Worm (Caenorhabditis elegans): ENCODE measurements around the gene Y62E10A.20.

Gene Y62E10A.20

DNA sequence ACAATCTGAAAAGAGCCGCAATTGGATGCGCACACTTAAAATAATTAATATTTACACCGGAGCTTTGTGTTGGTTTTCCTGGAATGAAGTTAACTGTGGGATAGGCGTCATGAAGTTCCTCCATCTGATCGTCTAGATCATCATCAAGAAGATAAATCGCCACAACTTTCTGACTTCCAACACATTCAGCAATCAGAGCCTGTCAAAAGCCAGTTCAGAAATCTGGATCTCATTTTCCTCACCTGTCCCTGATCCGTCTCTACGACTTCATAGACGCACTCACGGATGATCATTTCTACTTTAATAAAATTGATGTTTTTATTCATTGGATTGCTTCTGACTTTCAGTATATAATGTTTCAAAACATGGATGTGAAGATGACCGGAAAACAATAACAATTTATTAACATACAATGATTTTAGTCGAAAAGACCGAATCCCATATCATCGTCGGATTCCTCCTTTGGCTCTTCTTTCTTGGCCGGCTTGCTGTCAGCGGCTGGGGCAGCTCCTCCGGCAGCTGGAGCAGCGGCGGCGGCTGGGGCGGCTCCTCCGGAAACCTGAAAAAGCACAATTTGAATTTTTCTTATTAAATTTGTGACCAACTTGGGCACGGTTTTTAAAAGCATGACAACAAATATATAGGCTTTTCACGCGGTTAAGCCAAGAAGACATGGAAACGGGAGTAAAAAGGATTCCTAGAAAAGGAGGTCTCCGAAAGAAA, 16.6 kb downstream of the Y62E10A.20 start, which contains the start of gene agt-1 (continued):
- TF ChIP-seq Y56A3A.18 (GFP tag; IDR thresholded peaks at IDR 0.05), result peak; percentile 69
- TF ChIP-seq cebp-1 (GFP tag; IDR thresholded peaks at IDR 0.05), result no peak
- peak; percentile 5 for TF ChIP-seq cebp-1 (tag; optimal IDR thresholded peaks at IDR 0.05)
- TF ChIP-seq F57C9.4 (tag; optimal IDR thresholded peaks at IDR 0.05), result no peak
- peak; percentile 54; the same call in 1 of the 2 replicates for TF ChIP-seq lin-26 (GFP tag; IDR thresholded peaks at IDR 0.05)
- 0 out of 2 replicates have a peak, but pooled peaks have one; percentile 34 for TF ChIP-seq Y95B8A.8 (GFP tag; IDR thresholded peaks at IDR 0.05)
- TF ChIP-seq ama-1 (optimal IDR thresholded peaks at IDR 0.05), result no peak
- TF ChIP-seq ama-1 (GFP tag; optimal IDR thresholded peaks at IDR 0.05), result peak in 1 of 2 experiments; percentile 60
- TF ChIP-seq madf-6 (GFP tag; IDR thresholded peaks at IDR 0.05), result peak; percentile 74
- TF ChIP-seq F39B2.1 (GFP tag; IDR thresholded peaks at IDR 0.05), result no peak
- peak; percentile 53; the same call in 1 of the 2 replicates for TF ChIP-seq mcd-1 (GFP tag; IDR thresholded peaks at IDR 0.05)
- peak; percentile 47 for TF ChIP-seq F33H1.4 (GFP tag; IDR thresholded peaks at IDR 0.05)
- TF ChIP-seq aptf-2 (GFP tag; conservative IDR thresholded peaks at IDR 0.05), result no peak
- no peak for TF ChIP-seq ztf-28 (GFP tag; IDR thresholded peaks at IDR 0.05)
- TF ChIP-seq lin-54 (GFP tag; optimal IDR thresholded peaks at IDR 0.05), result peak; percentile 39
- TF ChIP-seq mxl-1 (tag; optimal IDR thresholded peaks at IDR 0.05), result no peak

DNA sequence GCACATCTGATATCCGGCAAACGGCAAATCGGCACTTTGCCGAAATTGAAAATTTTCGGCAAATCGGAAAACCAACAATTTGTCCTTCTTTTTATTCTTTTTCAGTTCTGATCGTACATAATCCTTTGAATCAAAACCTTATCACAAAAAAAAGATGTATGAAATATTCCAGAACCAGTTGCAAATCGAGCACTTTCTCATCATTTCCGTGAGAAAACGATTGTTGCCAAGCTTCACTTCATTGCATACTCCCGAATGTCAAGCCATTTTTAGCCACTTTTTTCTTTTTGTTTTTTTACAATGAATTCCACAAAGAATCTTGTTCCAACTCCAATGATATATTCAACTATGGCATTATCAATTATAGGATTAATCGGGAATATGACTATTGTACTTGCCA, 21.0 kb downstream of the Y62E10A.20 start, which contains the start of gene srsx-25:
TSS of gene srsx-25 (plus strand) at position 301 of the 400 bp plus-strand sequence.
- TF ChIP-seq mes-4 (tag; optimal IDR thresholded peaks at IDR 0.05) (no peak), attf-5 (GFP tag; optimal IDR thresholded peaks at IDR 0.05) (no peak)

DNA sequence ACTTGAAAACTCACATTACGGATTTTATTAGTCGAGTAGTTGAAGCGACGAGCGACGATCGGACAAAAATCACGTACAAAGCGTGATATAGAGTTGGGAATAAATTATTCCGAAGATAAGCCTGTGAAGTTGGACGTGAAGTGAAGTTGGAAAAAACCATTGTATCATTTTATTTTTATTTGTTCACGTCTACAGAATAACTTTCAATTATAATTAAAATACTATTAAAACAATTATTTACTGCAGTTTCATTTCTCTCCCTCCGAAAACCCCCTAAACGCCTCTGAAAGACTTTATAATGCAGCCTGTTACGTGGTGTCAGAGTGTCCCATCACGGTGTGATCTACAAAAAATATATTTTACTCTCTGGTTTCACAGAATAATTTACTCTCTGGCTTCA, 25.7 kb downstream of the Y62E10A.20 start, which contains the start of gene Y62E10A.3:
TSS of gene Y62E10A.3 (minus strand) at position 101 of the 400 bp plus-strand sequence.
- TF ChIP-seq Y53F4B.3 (GFP tag; IDR thresholded peaks at IDR 0.05) (no peak), ekl-4 (GFP tag; IDR thresholded peaks at IDR 0.05) (no peak), Y95B8A.8 (GFP tag; IDR thresholded peaks at IDR 0.05) (no peak), xnd-1 (tag; optimal IDR thresholded peaks at IDR 0.05) (no peak), ztf-25 (GFP tag; IDR thresholded peaks at IDR 0.05) (no peak), F57A8.1 (GFP tag; optimal IDR thresholded peaks at IDR 0.05) (no peak), B0019.2 (GFP tag; conservative IDR thresholded peaks at IDR 0.05) (no peak), let-607 (tag; optimal IDR thresholded peaks at IDR 0.05) (no peak), hmg-20 (GFP tag; IDR thresholded peaks at IDR 0.05) (no peak), mxl-1 (tag; optimal IDR thresholded peaks at IDR 0.05) (no peak), hmg-1.2 (GFP tag; IDR thresholded peaks at IDR 0.05) (no peak), madf-6 (GFP tag; IDR thresholded peaks at IDR 0.05) (no peak), zim-3 (tag; optimal IDR thresholded peaks at IDR 0.05) (no peak), snpc-4 (GFP tag; optimal IDR thresholded peaks at IDR 0.05) (no peak), snpc-4 (tag; optimal IDR thresholded peaks at IDR 0.05) (no peak), rcor-1 (GFP tag; IDR thresholded peaks at IDR 0.05) (no peak), nhr-80 (tag; optimal IDR thresholded peaks at IDR 0.05) (no peak)

DNA sequence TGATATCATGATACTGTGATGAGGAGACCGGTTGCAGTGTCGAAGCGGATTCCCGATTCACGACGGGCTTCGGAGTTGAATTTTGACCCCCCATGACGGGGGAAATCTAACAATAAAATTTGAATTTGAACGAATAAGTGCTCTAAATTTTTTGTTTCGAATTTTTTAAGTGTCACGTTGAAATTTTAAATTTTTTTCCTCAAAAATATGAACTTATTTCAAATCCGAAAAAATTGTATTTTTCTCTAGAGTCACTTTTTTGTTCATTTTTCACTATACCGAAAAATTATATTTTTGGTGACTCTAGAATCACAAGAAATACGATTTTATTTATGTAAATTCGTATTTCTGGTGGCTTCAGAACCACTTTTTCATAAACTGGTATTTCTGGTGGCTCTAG, 27.4 kb downstream of the Y62E10A.20 start, which contains the start of gene W02A2.8:
TSS of gene W02A2.8 (minus strand) at position 101 of the 400 bp plus-strand sequence.
- TF ChIP-seq ama-1 (optimal IDR thresholded peaks at IDR 0.05) (no peak), ama-1 (GFP tag; optimal IDR thresholded peaks at IDR 0.05) (no peak), attf-5 (GFP tag; optimal IDR thresholded peaks at IDR 0.05) (no peak), F22D6.2 (tag; optimal IDR thresholded peaks at IDR 0.05) (no peak), ceh-27 (GFP tag; optimal IDR thresholded peaks at IDR 0.05) (no peak), mxl-1 (tag; optimal IDR thresholded peaks at IDR 0.05) (no peak)

Measured in whole organism, young adult.